Fruit fly (Drosophila melanogaster) ovary, adult (tissue): ENCODE data around the gene CG31178.

ENCODE experiments used
- CG17801 ChIP-seq: fragments of 200-800 bp; optimal IDR thresholded peaks from 2 replicates; lab custom pipeline; 2019; ENCODE audit warnings: missing biosample characterization, mild to moderate bottlenecking, missing genetic modification characterization, moderate library complexity; ENCODE audit not compliant: partially characterized antibody

Gene CG31178

DNA sequence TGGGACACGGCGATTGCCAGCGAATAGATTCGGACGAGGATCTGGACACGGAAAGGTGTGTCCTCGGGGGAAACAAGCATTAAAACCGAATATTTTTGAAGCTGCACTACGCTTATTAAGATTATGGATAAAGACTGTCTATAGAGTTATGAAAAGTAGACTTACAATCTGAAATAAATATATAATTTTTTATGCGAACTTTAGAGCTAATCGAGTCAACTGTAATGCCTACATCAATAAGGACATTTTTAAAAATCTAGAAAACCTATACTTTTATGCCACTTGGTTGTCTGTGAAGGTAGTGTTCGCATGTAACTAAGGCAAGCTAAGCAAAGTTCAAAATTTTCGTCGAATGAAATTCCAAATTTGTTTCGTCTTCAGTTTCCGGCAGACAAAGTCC lies at the start of gene CG31178:
CG31178 (plus strand) TSS at position 301 of the 400 bp plus-strand sequence.
- no peak for TF ChIP-seq CG17801 (GFP tag; lab: Kevin White, UChicago)

dm6 chr3R:21824407-21825006 lies 49.0 kb upstream of the CG31178 start:
- TF ChIP-seq CG17801 (GFP tag; lab: Kevin White, UChicago) = no peak

- no peak for TF ChIP-seq CG17801 (GFP tag; lab: Kevin White, UChicago)
Observed at dm6 chr3R:21825140-21825539, 48.4 kb upstream of the CG31178 start.

- no peak for TF ChIP-seq CG17801 (GFP tag; lab: Kevin White, UChicago)
Observed at dm6 chr3R:21825775-21826558, 47.6 kb upstream of the CG31178 start.

DNA sequence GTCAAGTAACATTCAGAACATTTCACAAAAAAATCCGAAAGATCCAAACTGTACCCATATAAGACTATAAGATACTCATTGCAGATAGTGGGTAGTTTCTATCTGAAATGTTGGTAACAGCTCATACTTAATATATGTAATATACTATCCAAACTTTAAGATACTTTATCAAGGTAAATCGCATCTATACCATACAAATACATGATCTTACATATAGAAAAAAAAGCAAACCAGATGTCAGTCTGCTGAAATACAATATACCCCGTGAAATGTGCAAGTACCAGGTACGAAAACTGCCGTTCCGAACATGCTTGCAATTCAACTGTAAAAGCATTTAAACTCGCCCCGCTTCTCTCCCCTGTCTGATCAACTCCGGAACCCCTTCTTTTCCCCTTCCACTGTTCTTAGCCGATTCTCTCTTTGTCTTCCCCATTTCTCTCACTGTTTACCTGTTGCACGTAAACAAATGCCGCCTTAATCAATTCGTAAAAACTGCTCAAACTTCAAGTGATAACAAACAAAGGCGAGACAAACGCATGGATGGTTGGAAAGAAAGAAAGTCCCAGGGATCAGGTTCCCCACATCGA lies 46.0 kb upstream of the CG31178 start:
- no peak for TF ChIP-seq CG17801 (GFP tag; lab: Kevin White, UChicago)

- TF ChIP-seq CG17801 (GFP tag; lab: Kevin White, UChicago) = no peak
Observed at dm6 chr3R:21828040-21828526, 45.5 kb upstream of the CG31178 start.

dm6 chr3R:21828785-21829486 lies 44.6 kb upstream of the CG31178 start:
- TF ChIP-seq CG17801 (GFP tag; lab: Kevin White, UChicago) = no peak

DNA sequence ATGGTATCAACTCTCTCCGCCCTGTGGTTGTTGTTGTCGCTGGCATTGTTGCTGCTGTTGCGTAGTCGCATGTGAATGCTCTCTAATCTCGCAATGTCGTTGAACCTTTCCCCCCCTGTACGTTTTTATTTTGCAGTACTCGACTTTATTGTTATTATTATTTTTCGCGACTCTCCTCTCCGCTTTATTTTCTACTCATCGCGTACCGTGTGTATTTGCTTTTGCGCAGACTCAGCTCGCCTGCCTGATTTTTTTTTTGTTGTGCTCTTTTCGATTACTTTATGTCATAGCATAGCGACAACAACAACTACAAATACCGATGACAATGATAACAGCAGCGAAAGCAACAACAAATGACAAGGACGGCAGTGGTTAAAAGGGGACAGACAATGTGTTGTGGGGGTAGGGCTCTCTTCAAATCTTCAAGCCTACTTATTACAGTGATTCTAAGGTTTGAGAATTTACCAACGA lies 44.0 kb upstream of the CG31178 start:
- TF ChIP-seq CG17801 (GFP tag; lab: Kevin White, UChicago) = no peak

DNA sequence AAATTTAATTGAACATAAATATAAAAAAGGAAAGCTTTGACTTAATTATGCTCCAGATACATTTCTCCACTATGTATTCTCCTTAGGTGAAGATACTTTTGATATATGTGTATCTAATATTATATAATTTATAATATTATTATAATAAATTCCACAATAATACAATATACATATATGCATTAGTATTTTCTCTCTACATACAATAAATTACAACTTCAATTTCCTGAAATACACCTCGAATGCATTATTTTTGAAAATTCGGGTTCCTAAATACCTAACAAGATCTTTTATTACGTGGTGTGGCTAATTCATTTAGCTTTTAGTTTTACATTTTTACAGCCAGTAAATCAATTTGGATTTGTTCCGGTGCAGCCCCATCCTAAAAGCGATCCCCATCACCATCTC lies 43.2 kb upstream of the CG31178 start:
- TF ChIP-seq CG17801 (GFP tag; lab: Kevin White, UChicago) = no peak

DNA sequence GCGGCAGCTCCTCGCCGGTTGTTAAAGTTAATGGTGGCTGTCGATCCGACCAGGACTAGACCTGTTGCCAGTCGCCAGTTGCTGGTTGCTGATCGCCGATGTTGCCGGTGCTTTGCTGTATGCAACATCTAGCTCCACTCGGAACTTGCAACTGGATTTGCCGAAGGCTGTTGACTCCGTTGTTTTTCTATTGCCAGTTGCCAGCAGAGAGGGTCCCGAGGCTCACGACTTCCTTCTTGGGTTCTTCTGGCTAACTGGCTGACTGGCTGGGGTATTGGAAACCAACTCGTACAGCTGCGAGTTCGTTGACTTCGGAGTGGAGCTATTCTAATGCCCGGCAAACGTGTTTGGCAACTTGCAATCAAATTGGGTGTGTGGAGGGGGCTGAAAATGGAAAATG lies 42.5 kb upstream of the CG31178 start:
- no peak for TF ChIP-seq CG17801 (GFP tag; lab: Kevin White, UChicago)

DNA sequence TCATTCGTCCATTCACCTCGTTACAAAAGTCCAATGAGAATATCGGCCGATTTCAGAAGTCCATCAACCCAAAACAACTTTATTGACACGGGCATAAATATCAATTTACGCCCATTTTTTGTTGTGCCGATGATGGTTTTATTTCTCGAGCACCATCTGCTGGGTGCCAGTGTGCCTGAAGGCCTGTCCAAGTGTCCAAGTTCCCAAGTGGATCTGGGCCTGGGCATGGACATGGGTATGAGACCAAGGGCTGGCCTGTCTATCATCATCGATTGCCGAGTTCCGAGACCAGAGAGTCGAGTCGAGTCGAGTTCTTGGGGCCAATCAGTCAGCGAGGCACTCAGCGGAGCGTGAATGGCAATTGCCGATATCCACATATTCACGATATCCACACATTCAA lies 41.3 kb upstream of the CG31178 start, which contains the start of gene Gr93a:
Gr93a (plus strand) TSS at position 301 of the 400 bp plus-strand sequence.
- no peak for TF ChIP-seq CG17801 (GFP tag; lab: Kevin White, UChicago)

- no peak for TF ChIP-seq CG17801 (GFP tag; lab: Kevin White, UChicago)
Observed at dm6 chr3R:21834234-21835070, 39.1 kb upstream of the CG31178 start.

- no peak for TF ChIP-seq CG17801 (GFP tag; lab: Kevin White, UChicago)
Observed at dm6 chr3R:21835388-21836200, 37.9 kb upstream of the CG31178 start.
